Fruit fly (Drosophila melanogaster) whole organism, embryonic: ENCODE results near the gene ppk7.

Experiments
- Aef1 ChIP-seq: fragments of 200-800 bp; sonication (Bioruptor generic); IDR thresholded peaks from 3 replicates; pipeline ENCODE4 v1.3.6; 2022; ENCODE audit warnings: missing biosample characterization, missing genetic modification characterization
- Bteb2 ChIP-seq: fragments of 200-800 bp; sonication (Bioruptor generic); optimal IDR thresholded peaks from 2 replicates; lab custom pipeline; 2016; ENCODE audit warnings: missing biosample characterization, missing genetic modification characterization
- CG10209 ChIP-seq: fragments of 200-800 bp; sonication (Bioruptor generic); optimal IDR thresholded peaks from 3 replicates; lab custom pipeline; 2017; ENCODE audit warnings: missing biosample characterization, mild to moderate bottlenecking, missing genetic modification characterization, missing genetic modification reagents
- CG10431 ChIP-seq: fragments of 200-800 bp; sonication (Bioruptor generic); optimal IDR thresholded peaks from 3 replicates; lab custom pipeline; 2018; ENCODE audit warnings: missing biosample characterization, mild to moderate bottlenecking, missing genetic modification characterization
- CG11560 ChIP-seq: fragments of 200-800 bp; sonication (Bioruptor generic); IDR thresholded peaks from 3 replicates; pipeline ENCODE4 v1.3.6; 2022; ENCODE audit warnings: missing biosample characterization, missing genetic modification characterization
- CG13624 ChIP-seq: fragments of 200-800 bp; sonication (Bioruptor generic); optimal IDR thresholded peaks from 2 replicates; lab custom pipeline; 2016; ENCODE audit warnings: missing biosample characterization, missing genetic modification characterization
- CG13894 ChIP-seq: fragments of 200-800 bp; sonication (Bioruptor generic); optimal IDR thresholded peaks from 3 replicates; lab custom pipeline; 2018; ENCODE audit warnings: missing biosample characterization, mild to moderate bottlenecking, missing genetic modification characterization, moderate library complexity
- CG15269 ChIP-seq: fragments of 200-800 bp; sonication (Bioruptor generic); optimal IDR thresholded peaks from 2 replicates; lab custom pipeline; 2018; ENCODE audit warnings: missing biosample characterization, mild to moderate bottlenecking, missing genetic modification characterization, moderate library complexity
- CG1647 ChIP-seq: fragments of 200-800 bp; sonication (Bioruptor generic); optimal IDR thresholded peaks from 3 replicates; lab custom pipeline; 2016; ENCODE audit warnings: missing biosample characterization, missing genetic modification characterization
- CG16779 ChIP-seq: fragments of 200-800 bp; sonication (Bioruptor generic); IDR thresholded peaks from 2 replicates; pipeline ENCODE4 v1.3.6; 2022; ENCODE audit warnings: missing biosample characterization, missing genetic modification characterization
- CG16813 ChIP-seq: fragments of 200-800 bp; sonication (Bioruptor generic); IDR thresholded peaks from 3 replicates; pipeline ENCODE4 v1.3.6; 2022; ENCODE audit warnings: missing biosample characterization, missing genetic modification characterization; ENCODE audit not compliant: partially characterized antibody
- CG17328 ChIP-seq: fragments of 200-800 bp; sonication (Bioruptor generic); IDR thresholded peaks from 2 replicates; pipeline ENCODE4 v1.3.6; 2022; ENCODE audit warnings: missing biosample characterization, missing genetic modification characterization
- CG18764 ChIP-seq: fragments of 200-800 bp; sonication (Bioruptor generic); optimal IDR thresholded peaks from 3 replicates; lab custom pipeline; 2016; ENCODE audit warnings: missing biosample characterization, missing genetic modification characterization
- CG2116 ChIP-seq: fragments of 200-800 bp; sonication (Bioruptor generic); optimal IDR thresholded peaks from 3 replicates; lab custom pipeline; 2018; ENCODE audit warnings: missing biosample characterization, mild to moderate bottlenecking, missing genetic modification characterization
- CG4617 ChIP-seq: fragments of 200-800 bp; sonication (Bioruptor generic); optimal IDR thresholded peaks from 3 replicates; lab custom pipeline; 2016; ENCODE audit warnings: missing biosample characterization, missing genetic modification characterization, borderline replicate concordance
- CG7963 ChIP-seq: fragments of 200-800 bp; sonication (Bioruptor generic); IDR thresholded peaks from 3 replicates; pipeline ENCODE4 v1.3.6; 2022; ENCODE audit warnings: missing biosample characterization, missing genetic modification characterization; ENCODE audit not compliant: partially characterized antibody
- CG9817 ChIP-seq: fragments of 200-800 bp; sonication (Bioruptor generic); optimal IDR thresholded peaks from 2 replicates; lab custom pipeline; 2018; ENCODE audit warnings: missing biosample characterization, mild to moderate bottlenecking, missing genetic modification characterization, moderate library complexity
- D19B ChIP-seq: fragments of 200-800 bp; sonication (Bioruptor generic); optimal IDR thresholded peaks from 2 replicates; lab custom pipeline; 2017; ENCODE audit warnings: missing biosample characterization, mild to moderate bottlenecking, missing genetic modification characterization
- Deaf1 ChIP-seq: fragments of 200-800 bp; optimal IDR thresholded peaks from 3 replicates; lab custom pipeline; 2019; ENCODE audit warnings: missing biosample characterization, mild to moderate bottlenecking, missing genetic modification characterization, moderate library complexity
- HLHmδ ChIP-seq: fragments of 200-800 bp; sonication (Bioruptor generic); optimal IDR thresholded peaks from 2 replicates; lab custom pipeline; 2018; ENCODE audit warnings: missing biosample characterization, mild to moderate bottlenecking, missing genetic modification characterization, moderate library complexity
- HmgD ChIP-seq: fragments of 200-800 bp; sonication (Bioruptor generic); optimal IDR thresholded peaks from 3 replicates; lab custom pipeline; 2016; ENCODE audit warnings: missing biosample characterization, missing genetic modification characterization
- HmgZ ChIP-seq: fragments of 200-800 bp; sonication (Bioruptor generic); optimal IDR thresholded peaks from 2 replicates; lab custom pipeline; 2018; ENCODE audit warnings: missing biosample characterization, mild to moderate bottlenecking, missing genetic modification characterization
- Lim3 ChIP-seq: fragments of 200-800 bp; sonication (Bioruptor generic); IDR thresholded peaks from 2 replicates; pipeline ENCODE4 v1.3.6; 2022; ENCODE audit warnings: missing biosample characterization, missing genetic modification characterization
- Lpt ChIP-seq: fragments of >200 bp; optimal IDR thresholded peaks from 2 replicates; lab custom pipeline; 2018; ENCODE audit warnings: missing biosample characterization, missing genetic modification characterization
- Med ChIP-seq: fragments of 200-800 bp; sonication (Bioruptor generic); peaks from one replicate; lab custom pipeline; 2016; ENCODE audit warnings: missing biosample characterization, missing genetic modification characterization, mild to moderate bottlenecking, inconsistent platforms, moderate library complexity
- Mrtf ChIP-seq: fragments of 200-800 bp; sonication (Bioruptor generic); IDR thresholded peaks from 3 replicates; pipeline ENCODE4 v1.3.6; 2022; ENCODE audit warnings: missing biosample characterization, missing genetic modification characterization
- Scr ChIP-seq: fragments of 200-800 bp; sonication (Bioruptor generic); IDR thresholded peaks from 2 replicates; pipeline ENCODE4 v1.3.6; 2022; ENCODE audit warnings: missing biosample characterization, missing genetic modification characterization; ENCODE audit not compliant: partially characterized antibody
- Six4 ChIP-seq: fragments of 200-800 bp; sonication (Bioruptor generic); optimal IDR thresholded peaks from 2 replicates; lab custom pipeline; 2016; ENCODE audit warnings: missing biosample characterization, missing genetic modification characterization
- Ssrp ChIP-seq: fragments of 200-800 bp; sonication (Bioruptor generic); optimal IDR thresholded peaks from 2 replicates; lab custom pipeline; 2018; ENCODE audit warnings: missing biosample characterization, mild to moderate bottlenecking, missing genetic modification characterization, moderate library complexity
- Xbp1 ChIP-seq: fragments of 200-800 bp; sonication (Bioruptor generic); optimal IDR thresholded peaks from 3 replicates; lab custom pipeline; 2016; ENCODE audit warnings: missing biosample characterization, mild to moderate bottlenecking, missing genetic modification characterization
- al ChIP-seq: fragments of 200-800 bp; sonication (Bioruptor generic); IDR thresholded peaks from 2 replicates; pipeline ENCODE4 v1.3.6; 2022; ENCODE audit warnings: missing biosample characterization, missing genetic modification characterization
- aop ChIP-seq: fragments of 200-800 bp; sonication (Bioruptor generic); IDR thresholded peaks from 2 replicates; pipeline ENCODE4 v1.3.6; 2022; ENCODE audit warnings: missing biosample characterization, missing genetic modification characterization
- bbx ChIP-seq: fragments of 200-800 bp; sonication (Bioruptor generic); IDR thresholded peaks from 2 replicates; pipeline ENCODE4 v1.3.6; 2022; ENCODE audit warnings: missing biosample characterization, missing genetic modification characterization; ENCODE audit not compliant: partially characterized antibody
- bcd ChIP-seq: fragments of 200-800 bp; sonication (Bioruptor generic); optimal IDR thresholded peaks from 2 replicates; lab custom pipeline; 2017; ENCODE audit warnings: missing biosample characterization, mild to moderate bottlenecking, missing genetic modification characterization
- fd64A ChIP-seq: fragments of 200-800 bp; sonication (Bioruptor generic); optimal IDR thresholded peaks from 3 replicates; lab custom pipeline; 2018; ENCODE audit warnings: missing biosample characterization, mild to moderate bottlenecking, missing genetic modification characterization
- gfzf ChIP-seq: fragments of 200-800 bp; sonication (Bioruptor generic); optimal IDR thresholded peaks from 2 replicates; lab custom pipeline; 2016; ENCODE audit warnings: missing biosample characterization, mild to moderate bottlenecking, missing genetic modification characterization, moderate library complexity
- gro ChIP-seq: fragments of 200-800 bp; sonication (Bioruptor generic); optimal IDR thresholded peaks from 2 replicates; lab custom pipeline; 2016; ENCODE audit warnings: missing biosample characterization, missing genetic modification characterization
- gsb ChIP-seq: fragments of 200-800 bp; sonication (Bioruptor generic); IDR thresholded peaks from 2 replicates; pipeline ENCODE4 v1.3.6; 2022; ENCODE audit warnings: missing biosample characterization, missing genetic modification characterization
- her ChIP-seq: fragments of 200-800 bp; sonication (Bioruptor generic); optimal IDR thresholded peaks from 2 replicates; lab custom pipeline; 2016; ENCODE audit warnings: missing biosample characterization, missing genetic modification characterization
- jigr1 ChIP-seq: fragments of 200-800 bp; sonication (Bioruptor generic); IDR thresholded peaks from 3 replicates; pipeline ENCODE4 v1.3.6; 2022; ENCODE audit warnings: missing biosample characterization, missing genetic modification characterization
- jumu ChIP-seq: fragments of 200-800 bp; sonication (Bioruptor generic); optimal IDR thresholded peaks from 3 replicates; lab custom pipeline; 2016; ENCODE audit warnings: missing biosample characterization, missing genetic modification characterization
- knrl ChIP-seq: fragments of 200-800 bp; sonication (Bioruptor generic); IDR thresholded peaks from 3 replicates; pipeline ENCODE4 v1.3.6; 2022; ENCODE audit warnings: missing biosample characterization, missing genetic modification characterization; ENCODE audit not compliant: partially characterized antibody
- nmo ChIP-seq: fragments of 200-800 bp; sonication (Bioruptor generic); optimal IDR thresholded peaks from 2 replicates; lab custom pipeline; 2018; ENCODE audit warnings: missing biosample characterization, mild to moderate bottlenecking, missing genetic modification characterization, moderate library complexity
- shn ChIP-seq: fragments of 200-800 bp; sonication (Bioruptor generic); optimal IDR thresholded peaks from 3 replicates; lab custom pipeline; 2016; ENCODE audit warnings: missing biosample characterization, missing genetic modification characterization
- trh ChIP-seq: fragments of 200-800 bp; sonication (Bioruptor generic); optimal IDR thresholded peaks from 2 replicates; lab custom pipeline; 2016; ENCODE audit warnings: missing biosample characterization, missing genetic modification characterization
- zf30C ChIP-seq: fragments of 200-800 bp; sonication (Bioruptor generic); optimal IDR thresholded peaks from 3 replicates; lab custom pipeline; 2018; ENCODE audit warnings: missing biosample characterization, mild to moderate bottlenecking, missing genetic modification characterization

Gene ppk7

DNA sequence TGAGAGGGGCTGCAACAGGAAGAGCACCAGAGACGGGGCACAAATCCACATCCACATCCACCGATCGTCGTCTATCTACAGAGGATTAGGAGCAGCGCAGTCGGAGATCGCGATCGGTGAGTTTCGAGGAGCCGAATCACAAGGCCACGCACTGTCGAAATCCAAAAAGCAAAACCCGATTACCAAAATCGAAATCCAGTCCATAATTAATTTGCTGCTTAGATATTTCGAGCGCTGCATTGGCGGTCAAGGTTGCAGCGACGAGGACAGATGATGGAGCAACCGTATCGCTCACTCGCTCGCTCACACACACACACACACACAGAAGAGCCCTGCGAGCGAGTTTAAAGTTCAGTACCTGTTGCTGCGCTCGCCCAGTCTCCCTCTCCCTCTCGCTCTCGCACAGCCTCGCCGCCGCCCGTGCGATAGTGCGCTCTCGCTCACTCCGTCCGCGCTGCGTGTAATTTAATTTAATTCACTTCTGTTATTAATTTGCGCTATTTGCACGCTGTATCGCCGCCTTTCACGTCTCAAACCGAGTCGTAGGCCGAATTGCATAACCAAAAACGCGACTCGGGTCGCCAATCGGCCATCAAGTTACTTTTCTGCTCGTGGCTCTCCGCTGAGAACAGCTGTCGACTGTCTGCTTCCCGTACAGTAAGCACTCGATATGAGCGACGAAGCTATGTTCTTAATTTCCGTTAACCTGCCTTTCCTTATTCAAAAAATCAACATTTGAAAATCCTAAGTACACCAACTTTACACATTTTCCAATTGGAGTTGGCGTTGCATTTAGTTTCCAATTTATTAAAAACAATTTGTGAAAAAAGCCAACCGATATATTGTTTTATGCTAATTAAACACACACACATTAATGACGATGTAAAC lies 14.9 kb downstream of the ppk7 start (continued):
- TF ChIP-seq CG9817, result peak; percentile 40
- no peak for TF ChIP-seq Lpt
- peak; percentile 87 for TF ChIP-seq Med (GFP tag; lab: Kevin White, UChicago)
- TF ChIP-seq her (GFP tag; lab: Kevin White, UChicago), result peak; percentile 53

dm6 chr2L:6338367-6338975 lies 15.7 kb downstream of the ppk7 start, which contains the start of the genes Pez and Cpr:
Gene Pez (minus strand): TSS chr2L:6338671.
Gene Cpr (plus strand): TSS chr2L:6338836.
- peak; percentile 93 for TF ChIP-seq CG11560 (tag; lab: Robert Waterston, UW)
- peak; percentile 76; the same call in 2 of the 3 replicates for TF ChIP-seq knrl (GFP tag; lab: Robert Waterston, UW)
- peak; percentile 56 for TF ChIP-seq bcd (GFP tag; lab: Kevin White, UChicago)
- peak; percentile 42 for TF ChIP-seq CG10209 (GFP tag; lab: Kevin White, UChicago)
- TF ChIP-seq HLHmδ (GFP tag; lab: Kevin White, UChicago), result peak; percentile 89
- 0 out of 2 replicates have a peak, but pooled peaks have one; percentile 29 for TF ChIP-seq gsb (GFP tag; lab: Robert Waterston, UW)
- TF ChIP-seq Lim3 (GFP tag; lab: Robert Waterston, UW), result no peak
- TF ChIP-seq CG4617 (GFP tag; lab: Kevin White, UChicago), result no peak
- peak; percentile 44 for TF ChIP-seq Xbp1 (GFP tag; lab: Kevin White, UChicago)
- no peak for TF ChIP-seq HmgD (GFP tag; lab: Kevin White, UChicago)
- peak; percentile 97 for TF ChIP-seq Med (GFP tag; lab: Kevin White, UChicago)
- TF ChIP-seq Ssrp, result no peak
- no peak for TF ChIP-seq shn
- TF ChIP-seq Aef1 (GFP tag; lab: Robert Waterston, UW), result no peak
- no peak for TF ChIP-seq Deaf1
- no peak for TF ChIP-seq CG15269 (tag; lab: Kevin White, UChicago)
- no peak for TF ChIP-seq fd64A (GFP tag; lab: Kevin White, UChicago)
- TF ChIP-seq HmgZ (tag; lab: Kevin White, UChicago), result peak; percentile 52
- TF ChIP-seq gro (GFP tag; lab: Kevin White, UChicago), result peak; percentile 46
- TF ChIP-seq gfzf (GFP tag; lab: Kevin White, UChicago), result peak; percentile 91
- no peak for TF ChIP-seq aop (GFP tag; lab: Robert Waterston, UW)
- TF ChIP-seq CG7963 (GFP tag; lab: Robert Waterston, UW), result peak; percentile 79
- no peak for TF ChIP-seq Six4 (GFP tag; lab: Kevin White, UChicago)
- no peak; the same call in 2 of the 3 replicates for TF ChIP-seq Mrtf (GFP tag; lab: Robert Waterston, UW)
- peak; percentile 37; the same call in 1 of the 2 replicates for TF ChIP-seq CG17328 (GFP tag; lab: Robert Waterston, UW)
- peak; percentile 15 for TF ChIP-seq trh (GFP tag; lab: Kevin White, UChicago)
- TF ChIP-seq jumu (GFP tag; lab: Kevin White, UChicago), result peak; percentile 31
- TF ChIP-seq zf30C (GFP tag; lab: Kevin White, UChicago), result no peak
- peak; percentile 25 for TF ChIP-seq CG18764 (GFP tag; lab: Kevin White, UChicago)
- TF ChIP-seq al (GFP tag; lab: Robert Waterston, UW), result peak; percentile 10; the same call in 1 of the 2 replicates
- peak; percentile 46 for TF ChIP-seq Bteb2 (GFP tag; lab: Kevin White, UChicago)
- TF ChIP-seq D19B, result no peak
- peak; percentile 84 for TF ChIP-seq Scr (GFP tag; lab: Robert Waterston, UW)
- no peak for TF ChIP-seq CG13894 (tag; lab: Kevin White, UChicago)
- TF ChIP-seq CG10431 (GFP tag; lab: Kevin White, UChicago), result peak; percentile 32
- peak; percentile 82 for TF ChIP-seq bbx (GFP tag; lab: Robert Waterston, UW)
- no peak for TF ChIP-seq CG1647
- TF ChIP-seq nmo (GFP tag; lab: Kevin White, UChicago), result peak; percentile 9
- TF ChIP-seq CG13624, result peak; percentile 36
- peak; percentile 83 for TF ChIP-seq CG16813
- TF ChIP-seq CG16779 (GFP tag; lab: Robert Waterston, UW), result no peak
- peak; percentile 70 for TF ChIP-seq CG2116
- TF ChIP-seq jigr1 (GFP tag; lab: Robert Waterston, UW), result no peak
